Worm (Caenorhabditis elegans): ENCODE results near the gene F25H9.6.

ce11 chrV:13484339-13484738 is 16.2 kb upstream of the F25H9.6 start, which contains the start of gene T10G3.4:
- TF ChIP-seq ztf-6 (GFP tag; IDR thresholded peaks at IDR 0.05) (no peak), ama-1 (optimal IDR thresholded peaks at IDR 0.05) (no peak), ama-1 (GFP tag; optimal IDR thresholded peaks at IDR 0.05) (no peak), lsy-27 (tag; optimal IDR thresholded peaks at IDR 0.05; ENCODE audit: borderline replicate concordance, insufficient read depth) (no peak), ZK185.1 (tag; optimal IDR thresholded peaks at IDR 0.05; ENCODE audit: poor library complexity, severe bottlenecking) (no peak), F52B5.7 (tag; optimal IDR thresholded peaks at IDR 0.05) (no peak), let-607 (tag; optimal IDR thresholded peaks at IDR 0.05) (no peak), snpc-4 (GFP tag; optimal IDR thresholded peaks at IDR 0.05) (no peak), snpc-4 (tag; optimal IDR thresholded peaks at IDR 0.05) (no peak)
